Worm (Caenorhabditis elegans) whole organism, mixed stage, embryonic: ENCODE measurements around the gene fbxa-163.

Experiments
- M03D4.4 ChIP-seq: sonication (generic microtip); optimal IDR thresholded peaks from 2 replicates; lab custom pipeline; 2017; ENCODE audit warnings: mild to moderate bottlenecking, missing genetic modification characterization, missing compliant biosample characterization
- bed-3 ChIP-seq: fragments of 200-800 bp; sonication (Bioruptor generic); optimal IDR thresholded peaks from 3 replicates; lab custom pipeline; 2018; ENCODE audit warnings: mild to moderate bottlenecking, missing genetic modification characterization, moderate library complexity, missing compliant biosample characterization
- blmp-1 ChIP-seq: fragments of 150-350 bp; optimal IDR thresholded peaks from 2 replicates; lab custom pipeline; 2014; ENCODE audit warnings: missing biosample characterization, missing genetic modification characterization
- ceh-39 ChIP-seq: fragments of 150-350 bp; optimal IDR thresholded peaks from 2 replicates; lab custom pipeline; 2014; ENCODE audit warnings: missing biosample characterization, missing genetic modification characterization
- ces-1 ChIP-seq: fragments of 150-350 bp; optimal IDR thresholded peaks from 2 replicates; lab custom pipeline; 2014; ENCODE audit warnings: missing biosample characterization, missing genetic modification reagents, missing genetic modification characterization
- cnd-1 ChIP-seq: fragments of 200-800 bp; sonication (Bioruptor generic); optimal IDR thresholded peaks from 2 replicates; lab custom pipeline; 2018; ENCODE audit warnings: mild to moderate bottlenecking, missing genetic modification characterization, missing compliant biosample characterization
- drap-1 ChIP-seq: fragments of 200-800 bp; sonication (Bioruptor generic); optimal IDR thresholded peaks from 3 replicates; lab custom pipeline; 2018; ENCODE audit warnings: mild to moderate bottlenecking, missing genetic modification characterization, missing compliant biosample characterization
- elt-1 ChIP-seq: sonication (generic microtip); optimal IDR thresholded peaks from 2 replicates; lab custom pipeline; 2017; ENCODE audit warnings: missing genetic modification characterization, mild to moderate bottlenecking, missing compliant biosample characterization, antibody characterized with exemption, moderate library complexity, borderline replicate concordance; ENCODE audit not compliant: insufficient read depth
- elt-3 ChIP-seq: fragments of 150-350 bp; optimal IDR thresholded peaks from 2 replicates; lab custom pipeline; 2014; ENCODE audit warnings: missing biosample characterization, missing genetic modification characterization
- flh-1 ChIP-seq: fragments of 200-800 bp; sonication (Bioruptor generic); optimal IDR thresholded peaks from 2 replicates; lab custom pipeline; 2018; ENCODE audit warnings: mild to moderate bottlenecking, missing genetic modification characterization, moderate library complexity, missing compliant biosample characterization
- ham-2 ChIP-seq: fragments of 200-800 bp; sonication (Bioruptor generic); optimal IDR thresholded peaks from 2 replicates; lab custom pipeline; 2018; ENCODE audit warnings: mild to moderate bottlenecking, missing genetic modification characterization, missing compliant biosample characterization
- hlh-1 ChIP-seq: fragments of 150-350 bp; optimal IDR thresholded peaks from 2 replicates; lab custom pipeline; 2014; ENCODE audit warnings: missing biosample characterization, missing genetic modification reagents, missing genetic modification characterization
- lin-13 ChIP-seq: fragments of 150-350 bp; optimal IDR thresholded peaks from 2 replicates; lab custom pipeline; 2014; ENCODE audit warnings: missing biosample characterization, missing genetic modification characterization
- lin-32 ChIP-seq: fragments of 200-800 bp; sonication (Bioruptor generic); optimal IDR thresholded peaks from 2 replicates; lab custom pipeline; 2018; ENCODE audit warnings: mild to moderate bottlenecking, missing genetic modification characterization, missing compliant biosample characterization
- lsy-2 ChIP-seq: fragments of 150-350 bp; optimal IDR thresholded peaks from 2 replicates; lab custom pipeline; 2014; ENCODE audit warnings: missing biosample characterization, missing genetic modification characterization
- mab-5 ChIP-seq: fragments of 150-350 bp; optimal IDR thresholded peaks from 2 replicates; lab custom pipeline; 2014; ENCODE audit warnings: missing biosample characterization, missing genetic modification characterization
- mep-1 ChIP-seq: fragments of 150-350 bp; optimal IDR thresholded peaks from 2 replicates; lab custom pipeline; 2017; ENCODE audit warnings: missing biosample characterization, missing genetic modification reagents, missing genetic modification characterization, inconsistent platforms
- mls-2 ChIP-seq: sonication (generic microtip); optimal IDR thresholded peaks from 2 replicates; lab custom pipeline; 2016; ENCODE audit warnings: mild to moderate bottlenecking, missing genetic modification characterization, moderate library complexity, missing compliant biosample characterization
- nhr-2 ChIP-seq: fragments of 150-350 bp; optimal IDR thresholded peaks from 2 replicates; lab custom pipeline; 2014; ENCODE audit warnings: missing biosample characterization, missing genetic modification characterization
- nhr-237 ChIP-seq: fragments of 150-350 bp; optimal IDR thresholded peaks from 2 replicates; lab custom pipeline; 2014; ENCODE audit warnings: missing biosample characterization, missing genetic modification characterization
- nhr-28 ChIP-seq: fragments of 150-350 bp; optimal IDR thresholded peaks from 2 replicates; lab custom pipeline; 2014; ENCODE audit warnings: missing biosample characterization, missing genetic modification characterization
- nhr-76 ChIP-seq: sonication (generic microtip); optimal IDR thresholded peaks from 2 replicates; lab custom pipeline; 2017; ENCODE audit warnings: missing biosample characterization, missing genetic modification characterization
- pha-4 ChIP-seq: fragments of 150-350 bp; optimal IDR thresholded peaks from 2 replicates; lab custom pipeline; 2018; ENCODE audit warnings: missing biosample characterization, missing genetic modification reagents, missing genetic modification characterization
- sem-2 ChIP-seq: fragments of 200-800 bp; sonication (Bioruptor generic); optimal IDR thresholded peaks from 2 replicates; lab custom pipeline; 2018; ENCODE audit warnings: mild to moderate bottlenecking, missing genetic modification characterization, missing compliant biosample characterization
- snpc-4 ChIP-seq: fragments of 150-350 bp; optimal IDR thresholded peaks from 2 replicates; lab custom pipeline; 2014; ENCODE audit warnings: missing biosample characterization, missing genetic modification characterization
- tbx-8 ChIP-seq: fragments of 200-800 bp; sonication (Bioruptor generic); optimal IDR thresholded peaks from 2 replicates; lab custom pipeline; 2018; ENCODE audit warnings: mild to moderate bottlenecking, missing genetic modification characterization, moderate library complexity, missing compliant biosample characterization
- unc-120 ChIP-seq: sonication (generic microtip); optimal IDR thresholded peaks from 2 replicates; lab custom pipeline; 2017; ENCODE audit warnings: missing genetic modification characterization, missing compliant biosample characterization; ENCODE audit not compliant: poor library complexity, severe bottlenecking
- unc-39 ChIP-seq: fragments of 150-350 bp; optimal IDR thresholded peaks from 2 replicates; lab custom pipeline; 2014; ENCODE audit warnings: missing biosample characterization, missing genetic modification characterization
- unc-62 ChIP-seq: fragments of 150-350 bp; optimal IDR thresholded peaks from 2 replicates; lab custom pipeline; 2014; ENCODE audit warnings: missing biosample characterization, missing genetic modification reagents, missing genetic modification characterization
- zip-8 ChIP-seq: fragments of 150-350 bp; optimal IDR thresholded peaks from 2 replicates; lab custom pipeline; 2014; ENCODE audit warnings: missing biosample characterization, missing genetic modification characterization
- ztf-11 ChIP-seq: fragments of 150-350 bp; optimal IDR thresholded peaks from 2 replicates; lab custom pipeline; 2014; ENCODE audit warnings: missing biosample characterization, missing genetic modification characterization

Gene fbxa-163

ce11 chrII:1584140-1584539 is 26.4 kb downstream of the fbxa-163 start, which contains the start of gene clec-21:
clec-21 (minus strand) TSS chrII:1584240.
- TF ChIP-seq zip-8 (tag; lab: Kevin White, UChicago), result no peak
- TF ChIP-seq cnd-1 (tag; lab: Kevin White, UChicago), result no peak
- TF ChIP-seq mls-2 (tag; lab: Kevin White, UChicago), result no peak
- TF ChIP-seq, all 35 proteins: peak for 0

- TF ChIP-seq pha-4 (tag; lab: Kevin White, UChicago) (no peak), lin-32 (GFP tag; lab: Kevin White, UChicago) (no peak), elt-3 (no peak), drap-1 (GFP tag; lab: Kevin White, UChicago) (no peak), nhr-76 (tag; lab: Kevin White, UChicago) (no peak), mep-1 (tag; lab: Kevin White, UChicago) (no peak), mls-2 (tag; lab: Kevin White, UChicago) (no peak), blmp-1 (tag; lab: Kevin White, UChicago) (no peak)
These were observed 30.6 kb downstream of the fbxa-163 start, which contains the start of gene math-38 for ce11 chrII:1579886-1580285. math-38 (minus strand) TSS chrII:1579986.

ce11 chrII:1576772-1577171 is 33.8 kb downstream of the fbxa-163 start:
- no peak for TF ChIP-seq lsy-2 (tag; lab: Kevin White, UChicago)
- no peak for TF ChIP-seq blmp-1 (tag; lab: Kevin White, UChicago)
- TF ChIP-seq ceh-39, result no peak
- no peak for TF ChIP-seq unc-39 (tag; lab: Kevin White, UChicago)
- no peak for TF ChIP-seq unc-120 (tag; lab: Kevin White, UChicago)
- no peak for TF ChIP-seq unc-62
- TF ChIP-seq bed-3 (GFP tag; lab: Kevin White, UChicago), result no peak
- TF ChIP-seq nhr-2 (tag; lab: Kevin White, UChicago), result no peak
- no peak for TF ChIP-seq lin-13 (tag; lab: Kevin White, UChicago)
- TF ChIP-seq nhr-76 (tag; lab: Kevin White, UChicago), result no peak
- no peak for TF ChIP-seq drap-1 (GFP tag; lab: Kevin White, UChicago)
- no peak for TF ChIP-seq mab-5 (tag; lab: Kevin White, UChicago)
- TF ChIP-seq M03D4.4 (tag; lab: Kevin White, UChicago), result no peak
- TF ChIP-seq snpc-4, result no peak
- TF ChIP-seq ces-1 (GFP tag; lab: Kevin White, UChicago), result no peak
- TF ChIP-seq nhr-237 (tag; lab: Kevin White, UChicago), result no peak
- TF ChIP-seq, all 35 proteins: peak for 0

DNA sequence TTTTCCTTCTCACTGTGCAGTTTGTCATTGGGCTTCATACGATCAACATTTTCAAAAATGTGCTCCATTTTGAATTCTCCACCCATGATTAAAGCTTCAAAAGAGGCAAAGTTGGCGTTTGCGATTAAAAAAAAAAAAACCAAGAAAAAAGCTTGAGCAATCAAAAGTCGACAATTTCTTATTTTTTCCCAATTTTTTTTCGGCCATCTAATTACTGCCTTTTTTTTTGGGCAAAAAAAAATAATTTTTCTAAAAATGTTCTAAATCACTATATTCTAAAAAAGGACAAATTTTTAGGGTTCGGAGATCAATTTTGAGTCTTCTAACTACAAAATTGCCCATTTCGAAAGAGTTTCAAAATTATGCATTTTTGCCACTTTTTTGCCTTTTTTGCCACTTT is 34.5 kb downstream of the fbxa-163 start, which contains the start of gene K05F6.10:
K05F6.10 (minus strand) TSS at position 101 of the 400 bp plus-strand sequence.
- TF ChIP-seq mab-5 (tag; lab: Kevin White, UChicago) (no peak), sem-2 (no peak)
- TF ChIP-seq, all 35 proteins: peak for 0

ce11 chrII:1571032-1571431 is 39.5 kb downstream of the fbxa-163 start, which contains the start of gene fbxb-46:
fbxb-46 (minus strand) TSS chrII:1571132.
- TF ChIP-seq ztf-11 (tag; lab: Kevin White, UChicago) (no peak), cnd-1 (tag; lab: Kevin White, UChicago) (no peak), zip-8 (tag; lab: Kevin White, UChicago) (no peak), blmp-1 (tag; lab: Kevin White, UChicago) (no peak), flh-1 (GFP tag; lab: Kevin White, UChicago) (no peak), mep-1 (tag; lab: Kevin White, UChicago) (no peak), lin-13 (tag; lab: Kevin White, UChicago) (no peak), M03D4.4 (tag; lab: Kevin White, UChicago) (no peak), drap-1 (GFP tag; lab: Kevin White, UChicago) (no peak), elt-1 (tag; lab: Kevin White, UChicago) (no peak)
- TF ChIP-seq, all 35 proteins: peak for 0

- TF ChIP-seq drap-1 (GFP tag; lab: Kevin White, UChicago) (no peak), unc-39 (tag; lab: Kevin White, UChicago) (no peak), bed-3 (GFP tag; lab: Kevin White, UChicago) (no peak), tbx-8 (GFP tag; lab: Kevin White, UChicago) (no peak), mep-1 (tag; lab: Kevin White, UChicago) (no peak), mab-5 (tag; lab: Kevin White, UChicago) (no peak), lin-32 (GFP tag; lab: Kevin White, UChicago) (no peak), nhr-2 (tag; lab: Kevin White, UChicago) (no peak), M03D4.4 (tag; lab: Kevin White, UChicago) (no peak), ham-2 (GFP tag; lab: Kevin White, UChicago) (no peak), pha-4 (tag; lab: Kevin White, UChicago) (no peak), hlh-1 (tag; lab: Kevin White, UChicago) (no peak), nhr-28 (tag; lab: Kevin White, UChicago) (no peak), ceh-39 (no peak), elt-1 (tag; lab: Kevin White, UChicago) (no peak), ztf-11 (tag; lab: Kevin White, UChicago) (no peak), sem-2 (no peak)
These were observed 42.3 kb downstream of the fbxa-163 start, which contains the start of gene fbxb-49 for ce11 chrII:1568214-1568613. fbxb-49 (plus strand) TSS chrII:1568514.
